Worm (Caenorhabditis elegans): ENCODE data around the gene tre-5.

- TF ChIP-seq med-1 (GFP tag; optimal IDR thresholded peaks at IDR 0.05; ENCODE audit: insufficient read depth): no peak
- TF ChIP-seq cog-1 (tag; optimal IDR thresholded peaks at IDR 0.05): no peak
- no peak for TF ChIP-seq ref-1 (GFP tag; conservative IDR thresholded peaks at IDR 0.05)
These were observed 13.2 kb downstream of the tre-5 start, which contains the start of gene F23F1.10 for ce11 chrII:41914-42313.
